Worm (Caenorhabditis elegans) whole organism, dauer: ENCODE measurements around the gene F43D2.3.

Experiments
- unc-62 ChIP-seq: sonication (generic microtip); optimal IDR thresholded peaks from 2 replicates; lab custom pipeline; 2017; ENCODE audit warnings: missing biosample characterization, missing genetic modification reagents, missing genetic modification characterization

F43D2.3 gene

DNA sequence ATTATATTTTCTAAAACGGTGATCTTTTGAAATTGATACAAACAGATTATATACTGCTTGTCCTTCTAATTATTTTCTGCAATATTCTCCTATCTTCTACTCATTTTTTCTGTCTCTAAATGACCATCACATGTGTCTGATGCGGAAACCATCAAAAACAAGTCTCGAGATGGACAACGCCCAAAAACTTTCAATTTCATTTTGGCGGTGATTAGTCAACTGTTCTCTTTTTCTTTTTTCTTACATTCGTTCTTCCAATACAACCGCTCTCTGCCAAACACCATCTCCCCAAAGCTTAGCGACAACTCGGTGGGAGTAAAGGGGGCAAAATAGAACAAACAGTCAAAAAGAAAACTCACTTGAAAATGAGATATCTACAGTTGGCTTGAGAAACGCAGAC is 1.6 kb downstream of the F43D2.3 start:
- TF ChIP-seq unc-62 (GFP tag; lab: Kevin White, UChicago): no peak

DNA sequence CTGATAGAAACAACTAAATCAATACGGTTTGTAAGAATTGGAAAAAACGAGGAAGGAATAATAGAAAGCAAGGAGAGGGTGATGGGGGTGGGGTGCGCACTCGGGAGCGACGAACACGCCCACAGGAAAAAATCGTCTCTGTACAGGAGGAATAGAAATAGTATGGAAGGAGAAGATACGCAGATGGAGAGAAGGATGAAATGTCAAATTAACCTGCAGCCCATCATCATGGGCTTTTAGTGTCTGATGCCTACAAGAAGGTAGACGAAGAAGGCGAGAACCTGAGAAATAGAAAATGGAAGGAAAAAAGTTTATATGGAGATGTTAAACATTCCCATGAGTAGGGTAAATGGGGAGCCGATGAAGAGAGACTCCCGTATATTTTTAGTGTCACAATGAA is 3.4 kb downstream of the F43D2.3 start, which contains the start of gene F43D2.6:
Gene F43D2.6 (minus strand): TSS at position 62 of the 400 bp plus-strand sequence.
- no peak for TF ChIP-seq unc-62 (GFP tag; lab: Kevin White, UChicago)

- TF ChIP-seq unc-62 (GFP tag; lab: Kevin White, UChicago): no peak
Observed at ce11 chrV:14638075-14638474, 6.4 kb downstream of the F43D2.3 start.

- TF ChIP-seq unc-62 (GFP tag; lab: Kevin White, UChicago): no peak
Observed at ce11 chrV:14640071-14640470, 8.4 kb downstream of the F43D2.3 start, which contains the start of gene F43D2.7. Gene F43D2.7, minus strand, starts transcription at chrV:14640171.

- no peak for TF ChIP-seq unc-62 (GFP tag; lab: Kevin White, UChicago)
Observed at ce11 chrV:14640769-14641168, 9.1 kb downstream of the F43D2.3 start, which contains the start of gene C54G10.1. Gene C54G10.1, plus strand, starts transcription at chrV:14641101.

DNA sequence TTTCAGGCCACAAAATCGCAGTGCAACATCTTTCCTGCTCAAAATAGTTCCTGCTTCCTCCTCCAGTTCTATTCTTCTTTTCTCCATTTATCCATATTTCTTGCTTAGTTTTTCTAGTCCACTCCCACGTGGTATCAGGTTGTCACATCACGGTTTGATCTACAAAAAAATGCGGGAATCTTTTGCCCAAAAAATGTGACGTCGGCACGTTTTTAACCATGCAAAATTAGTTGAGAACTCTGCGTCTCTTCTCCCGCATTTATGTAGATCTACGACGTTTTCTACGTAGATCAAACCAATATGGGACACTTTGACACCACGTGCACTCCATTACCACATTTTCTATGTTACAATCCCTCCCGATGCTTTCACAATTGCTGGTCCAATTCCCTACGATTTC is 10.3 kb downstream of the F43D2.3 start:
- no peak for TF ChIP-seq unc-62 (GFP tag; lab: Kevin White, UChicago)

DNA sequence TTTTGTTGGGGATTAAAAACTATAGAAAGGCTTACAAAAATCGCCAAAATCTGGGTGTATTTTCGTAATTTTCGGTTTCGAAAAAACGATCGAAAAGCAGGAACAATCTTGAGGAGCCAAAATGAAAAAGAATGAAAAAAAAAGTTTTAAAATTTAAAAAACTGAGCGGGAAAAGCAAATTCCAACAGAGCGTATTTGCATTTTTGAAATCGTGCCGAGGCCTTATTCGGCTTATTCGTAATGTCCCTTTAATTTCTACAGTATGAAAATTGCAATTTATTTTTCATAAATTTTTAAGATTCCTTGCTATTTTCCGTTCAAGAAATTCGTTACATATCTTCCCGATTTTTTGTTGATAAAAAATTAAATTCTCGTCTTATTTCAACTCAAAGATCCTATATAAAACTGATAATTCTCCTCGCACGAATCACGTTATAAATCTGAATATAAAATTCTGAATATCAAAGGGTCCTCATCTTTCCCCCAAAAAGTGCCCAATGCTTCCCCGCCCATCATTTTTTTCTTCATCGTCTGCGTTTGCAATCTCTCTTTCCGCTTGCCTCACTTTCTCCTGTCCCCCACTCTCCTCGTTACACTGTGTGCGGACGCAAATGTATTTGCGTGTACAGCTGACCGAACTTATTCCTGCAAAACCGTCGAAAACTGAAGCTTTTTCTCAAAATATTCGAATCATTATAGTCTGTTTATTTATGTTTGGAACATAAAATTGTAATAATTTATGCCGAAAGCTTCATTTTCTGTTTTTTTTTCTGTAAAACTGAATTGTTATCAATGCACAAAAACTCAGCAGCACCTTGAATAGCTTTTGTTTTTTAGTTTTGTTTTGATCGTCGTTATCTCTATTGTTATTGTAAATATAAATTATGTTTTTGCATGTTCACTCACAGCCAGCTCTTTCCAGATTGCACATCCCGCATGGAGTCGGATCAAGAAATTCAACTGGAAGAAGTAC is 14.4 kb downstream of the F43D2.3 start, which contains the start of the genes rfc-1 and pmp-3:
Gene rfc-1 (minus strand): TSS at position 163 of the 973 bp plus-strand sequence.
Gene pmp-3 (plus strand): TSS at position 923 of the 973 bp plus-strand sequence.
- TF ChIP-seq unc-62 (GFP tag; lab: Kevin White, UChicago): no peak

DNA sequence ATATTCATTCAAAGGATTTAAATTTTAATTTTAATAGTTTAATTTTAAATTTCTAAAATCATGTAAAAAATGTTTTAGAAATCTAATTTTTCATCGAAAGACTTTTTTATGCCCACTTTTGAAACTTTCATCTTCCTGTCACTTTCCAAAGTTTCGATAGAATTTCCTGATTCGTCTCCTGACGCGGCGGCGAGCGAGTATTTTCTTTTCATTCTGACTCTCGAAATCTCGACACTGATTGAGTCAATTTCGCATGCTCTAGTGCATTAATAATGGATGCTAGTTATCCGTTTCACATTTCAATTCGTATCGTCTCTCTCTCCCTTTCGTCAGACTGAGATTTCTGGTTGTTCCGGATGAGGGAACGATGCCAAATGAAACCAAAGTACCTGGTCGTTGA is 17.1 kb downstream of the F43D2.3 start:
- no peak for TF ChIP-seq unc-62 (GFP tag; lab: Kevin White, UChicago)

DNA sequence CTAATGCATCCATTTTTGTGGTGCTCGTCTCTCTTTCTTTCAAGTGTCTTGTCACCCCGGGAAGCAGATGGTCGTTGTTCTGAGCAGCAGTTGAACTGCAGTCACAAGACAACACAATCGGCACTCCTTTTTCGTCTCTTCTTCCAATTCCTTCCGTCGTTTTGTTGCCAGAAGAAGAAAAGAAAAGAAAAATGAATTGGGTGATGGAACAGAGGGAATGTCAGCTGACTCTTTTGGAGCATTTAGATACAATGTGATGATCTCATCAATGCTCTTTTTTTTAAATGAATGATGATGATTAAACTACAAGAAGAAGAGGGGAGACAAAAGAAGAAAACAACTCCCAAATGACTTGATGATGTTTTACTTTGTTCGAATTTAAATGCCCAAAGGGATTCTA is 18.2 kb downstream of the F43D2.3 start:
- no peak for TF ChIP-seq unc-62 (GFP tag; lab: Kevin White, UChicago)

ce11 chrV:14650631-14651030 is 18.9 kb downstream of the F43D2.3 start:
- no peak for TF ChIP-seq unc-62 (GFP tag; lab: Kevin White, UChicago)

DNA sequence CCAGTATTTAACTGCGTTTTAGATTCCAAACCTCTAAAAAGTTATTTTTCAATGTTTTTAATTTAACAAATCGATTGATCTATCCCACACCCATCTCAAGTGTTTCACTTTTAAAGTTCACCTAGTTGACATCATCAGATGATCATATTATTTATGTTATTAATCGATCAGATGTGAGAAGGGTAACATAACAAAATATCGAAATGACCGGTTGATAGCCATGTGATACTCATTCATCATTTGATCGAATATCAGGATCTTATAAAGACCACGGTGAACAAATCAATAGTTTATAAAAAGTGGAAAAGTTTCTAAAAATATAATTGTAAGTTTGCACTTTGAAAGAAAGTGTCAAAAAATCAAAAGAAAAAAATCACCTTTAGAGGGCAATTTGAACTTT is 24.0 kb downstream of the F43D2.3 start:
- no peak for TF ChIP-seq unc-62 (GFP tag; lab: Kevin White, UChicago)

DNA sequence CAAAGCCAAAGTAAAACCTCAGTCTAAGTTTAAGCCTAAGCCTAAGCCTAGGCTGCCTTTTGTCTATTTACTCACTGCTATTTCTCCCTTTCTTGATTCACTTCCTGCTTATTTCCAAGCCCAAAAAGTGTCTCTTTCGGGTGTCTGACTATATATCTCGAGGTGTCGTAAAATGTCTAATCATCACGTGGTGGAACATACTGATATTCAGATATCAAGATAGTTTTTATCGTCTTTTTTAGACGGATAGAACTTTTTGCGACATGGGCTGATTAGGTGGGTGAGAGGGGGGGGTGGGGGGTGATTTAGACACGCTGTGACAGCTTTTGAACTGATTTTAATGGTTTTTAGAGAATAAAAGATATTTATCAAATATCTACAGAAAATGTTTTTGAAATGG is 25.3 kb downstream of the F43D2.3 start:
- no peak for TF ChIP-seq unc-62 (GFP tag; lab: Kevin White, UChicago)

DNA sequence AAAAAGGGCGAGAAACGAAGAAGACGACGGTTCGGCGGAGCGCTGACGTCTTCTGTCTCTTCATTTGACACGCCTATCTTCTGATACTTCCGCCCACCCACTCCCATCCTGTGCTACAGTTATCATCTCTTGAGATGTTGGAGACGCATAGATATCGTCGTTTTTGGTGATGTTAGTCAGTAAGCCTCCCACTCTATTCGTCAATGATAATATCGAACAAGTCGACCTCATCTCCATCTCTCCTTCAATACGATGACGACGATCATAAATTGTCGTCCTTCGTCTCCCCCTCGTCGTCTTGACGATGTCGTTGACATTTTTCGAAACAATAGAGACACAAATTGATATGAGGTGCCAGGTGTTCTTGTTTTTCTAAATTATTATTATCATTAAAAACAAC is 26.4 kb downstream of the F43D2.3 start, which contains the start of gene slc-25A29:
Gene slc-25A29 (minus strand): TSS at position 45 of the 400 bp plus-strand sequence.
- no peak for TF ChIP-seq unc-62 (GFP tag; lab: Kevin White, UChicago)

ce11 chrV:14659595-14659994 is 27.9 kb downstream of the F43D2.3 start:
- no peak for TF ChIP-seq unc-62 (GFP tag; lab: Kevin White, UChicago)

DNA sequence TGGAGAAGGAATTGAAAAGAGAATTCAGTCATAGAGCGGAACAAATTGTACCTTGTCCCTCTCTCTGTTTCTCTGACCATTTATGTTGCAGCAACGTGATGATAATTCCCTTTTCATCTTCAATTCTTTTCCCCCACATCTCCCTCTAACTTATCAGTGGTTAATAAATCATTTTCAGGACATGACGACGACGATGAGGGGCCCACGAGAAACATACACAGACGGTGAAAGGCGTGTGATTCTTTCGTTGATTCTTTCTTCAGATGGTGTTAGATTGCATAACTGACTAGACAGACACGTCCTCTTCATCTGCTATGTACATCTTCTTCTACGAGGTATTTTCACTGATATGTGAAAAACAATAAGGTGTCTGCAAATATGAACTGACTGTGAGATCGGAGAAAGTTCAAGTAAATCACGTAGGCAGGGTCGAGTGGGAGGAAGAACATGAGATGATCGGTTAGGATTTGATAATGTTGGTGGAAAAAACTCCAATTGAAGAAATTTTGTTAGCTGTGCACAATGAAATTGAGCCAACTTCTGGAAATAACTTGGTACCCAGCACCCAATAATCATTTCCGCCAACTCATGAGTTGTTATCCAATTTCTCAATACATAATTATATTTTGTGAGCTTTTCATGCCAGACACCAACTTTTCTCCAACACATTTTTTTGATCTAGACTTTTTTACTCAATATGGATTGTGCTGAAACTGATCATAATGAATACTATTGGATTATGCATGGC is 29.1 kb downstream of the F43D2.3 start, which contains the start of gene srh-17:
Gene srh-17 (plus strand): TSS at position 698 of the 748 bp plus-strand sequence.
- TF ChIP-seq unc-62 (GFP tag; lab: Kevin White, UChicago): no peak

- no peak for TF ChIP-seq unc-62 (GFP tag; lab: Kevin White, UChicago)
Observed at ce11 chrV:14663006-14663405, 31.3 kb downstream of the F43D2.3 start, which contains the start of gene C47E8.9. Gene C47E8.9, plus strand, starts transcription at chrV:14663306.
